Worm (Caenorhabditis elegans) whole organism, late embryonic: ENCODE results near the gene Y54G2A.19.
"Not testable (repeated sequence)": the region's sequence is repeated elsewhere in the genome, so short reads cannot be mapped to it uniquely, and the experiment has no call there.

ENCODE experiments used
- K02D7.2 ChIP-seq: sonication (generic microtip); optimal IDR thresholded peaks from 2 replicates; lab custom pipeline; 2017; ENCODE audit warnings: mild to moderate bottlenecking, missing genetic modification characterization, missing compliant biosample characterization
- ahr-1 ChIP-seq: sonication (generic microtip); optimal IDR thresholded peaks from 2 replicates; lab custom pipeline; 2016; ENCODE audit warnings: missing genetic modification characterization, missing compliant biosample characterization
- ama-1 ChIP-seq: fragments of 150-350 bp; optimal IDR thresholded peaks from 2 replicates; lab custom pipeline; 2014
- fkh-6 ChIP-seq: sonication (generic microtip); optimal IDR thresholded peaks from 2 replicates; lab custom pipeline; 2016; ENCODE audit warnings: missing genetic modification characterization, missing compliant biosample characterization
- hlh-13 ChIP-seq: fragments of 200-800 bp; sonication (Bioruptor generic); optimal IDR thresholded peaks from 2 replicates; lab custom pipeline; 2018; ENCODE audit warnings: mild to moderate bottlenecking, missing genetic modification characterization, missing compliant biosample characterization
- tbx-2 ChIP-seq: sonication (generic microtip); optimal IDR thresholded peaks from 2 replicates; lab custom pipeline; 2016; ENCODE audit warnings: missing genetic modification characterization, missing compliant biosample characterization

DNA sequence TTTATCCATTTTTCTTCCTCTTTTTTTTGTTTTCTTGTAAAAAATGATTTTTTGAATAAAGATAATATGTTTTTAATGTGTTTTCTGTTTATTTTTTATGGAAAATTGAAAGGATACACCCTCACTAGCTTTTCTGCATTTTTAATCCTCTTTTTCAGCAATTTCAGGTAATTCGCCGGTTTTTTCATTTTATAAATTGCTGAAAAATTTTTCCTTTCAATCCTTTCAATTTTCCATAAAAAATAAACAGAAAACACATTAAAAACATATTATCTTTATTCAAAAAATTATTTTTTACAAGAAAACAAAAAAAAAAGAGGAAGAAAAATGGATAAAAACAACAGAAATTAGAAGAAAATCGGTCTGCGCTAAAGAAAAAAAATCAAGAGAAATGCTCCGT, 23.2 kb upstream of the Y54G2A.19 start, which contains the start of gene Y54G2A.50:
- not testable (repeated sequence) for TF ChIP-seq tbx-2 (tag; lab: Kevin White, UChicago); fkh-6 (tag; lab: Kevin White, UChicago); ama-1 (lab: Kevin White, UChicago); K02D7.2 (tag; lab: Kevin White, UChicago); hlh-13 (GFP tag; lab: Kevin White, UChicago); ahr-1 (tag; lab: Kevin White, UChicago)
